Fruit fly (Drosophila melanogaster) whole organism, embryonic: ENCODE results near the gene GNBP2.

ENCODE experiments used
- Abd-B ChIP-seq: fragments of 200-800 bp; sonication (Bioruptor generic); optimal IDR thresholded peaks from 2 replicates; lab custom pipeline; 2018; ENCODE audit warnings: missing biosample characterization, mild to moderate bottlenecking, missing genetic modification characterization, moderate library complexity
- Ada2b ChIP-seq: fragments of 200-800 bp; sonication (Bioruptor generic); IDR thresholded peaks from 2 replicates; pipeline ENCODE4 v1.3.6; 2022; ENCODE audit warnings: missing biosample characterization, missing genetic modification characterization
- B-H1 ChIP-seq: fragments of 200-800 bp; sonication (Bioruptor generic); IDR thresholded peaks from 3 replicates; pipeline ENCODE4 v1.3.6; 2022; ENCODE audit warnings: missing biosample characterization, missing genetic modification characterization
- CG1024 ChIP-seq: fragments of 200-800 bp; sonication (Bioruptor generic); IDR thresholded peaks from 2 replicates; pipeline ENCODE4 v1.3.6; 2022; ENCODE audit warnings: missing biosample characterization, missing genetic modification characterization
- CG10267 ChIP-seq: fragments of 200-800 bp; sonication (Bioruptor generic); optimal IDR thresholded peaks from 2 replicates; lab custom pipeline; 2018; ENCODE audit warnings: missing biosample characterization, mild to moderate bottlenecking, missing genetic modification characterization, moderate library complexity
- CG11695 ChIP-seq: fragments of 200-800 bp; sonication (Bioruptor generic); IDR thresholded peaks from 3 replicates; pipeline ENCODE4 v1.3.6; 2022; ENCODE audit warnings: missing biosample characterization, missing genetic modification characterization
- CG12299 ChIP-seq: fragments of 200-800 bp; sonication (Bioruptor generic); optimal IDR thresholded peaks from 2 replicates; lab custom pipeline; 2018; ENCODE audit warnings: missing biosample characterization, mild to moderate bottlenecking, missing genetic modification characterization
- CG15269 ChIP-seq: fragments of 200-800 bp; sonication (Bioruptor generic); optimal IDR thresholded peaks from 2 replicates; lab custom pipeline; 2018; ENCODE audit warnings: missing biosample characterization, mild to moderate bottlenecking, missing genetic modification characterization, moderate library complexity
- CG15514 ChIP-seq: fragments of 200-800 bp; sonication (Bioruptor generic); optimal IDR thresholded peaks from 3 replicates; lab custom pipeline; 2017; ENCODE audit warnings: missing biosample characterization, missing genetic modification characterization, mild to moderate bottlenecking, moderate library complexity, missing genetic modification reagents
- CG1647 ChIP-seq: fragments of 200-800 bp; sonication (Bioruptor generic); optimal IDR thresholded peaks from 3 replicates; lab custom pipeline; 2016; ENCODE audit warnings: missing biosample characterization, missing genetic modification characterization
- CG17612 ChIP-seq: fragments of 200-800 bp; sonication (Bioruptor generic); IDR thresholded peaks from 2 replicates; pipeline ENCODE4 v1.3.6; 2022; ENCODE audit warnings: missing biosample characterization, missing genetic modification characterization
- CG18599 ChIP-seq: fragments of 200-800 bp; sonication (Bioruptor generic); optimal IDR thresholded peaks from 3 replicates; lab custom pipeline; 2017; ENCODE audit warnings: missing biosample characterization, missing genetic modification characterization, mild to moderate bottlenecking, moderate library complexity, missing genetic modification reagents
- CG2129 ChIP-seq: fragments of 200-800 bp; sonication (Bioruptor generic); IDR thresholded peaks from 2 replicates; pipeline ENCODE4 v1.3.6; 2022; ENCODE audit warnings: missing biosample characterization, missing genetic modification characterization; ENCODE audit not compliant: partially characterized antibody
- CG30020 ChIP-seq: fragments of 200-800 bp; optimal IDR thresholded peaks from 2 replicates; lab custom pipeline; 2019; ENCODE audit warnings: missing biosample characterization, mild to moderate bottlenecking, missing genetic modification characterization, moderate library complexity
- CG30403 ChIP-seq: fragments of 200-800 bp; sonication (Bioruptor generic); optimal IDR thresholded peaks from 3 replicates; lab custom pipeline; 2016; ENCODE audit warnings: missing biosample characterization, missing genetic modification characterization
- CG33213 ChIP-seq: fragments of 200-800 bp; sonication (Bioruptor generic); optimal IDR thresholded peaks from 3 replicates; lab custom pipeline; 2016; ENCODE audit warnings: missing biosample characterization, missing genetic modification characterization
- CG4617 ChIP-seq: fragments of 200-800 bp; sonication (Bioruptor generic); optimal IDR thresholded peaks from 3 replicates; lab custom pipeline; 2016; ENCODE audit warnings: missing biosample characterization, missing genetic modification characterization, borderline replicate concordance
- CG6689 ChIP-seq: fragments of 200-800 bp; sonication (Bioruptor generic); IDR thresholded peaks from 2 replicates; pipeline ENCODE4 v1.3.6; 2022; ENCODE audit warnings: missing biosample characterization, missing genetic modification characterization
- CG6765 ChIP-seq: fragments of 200-800 bp; sonication (Bioruptor generic); optimal IDR thresholded peaks from 3 replicates; lab custom pipeline; 2017; ENCODE audit warnings: missing biosample characterization, mild to moderate bottlenecking, missing genetic modification characterization
- CG6813 ChIP-seq: fragments of 200-800 bp; sonication (Bioruptor generic); optimal IDR thresholded peaks from 2 replicates; lab custom pipeline; 2017; ENCODE audit warnings: missing biosample characterization, missing genetic modification characterization, mild to moderate bottlenecking, moderate library complexity, missing genetic modification reagents
- CG6854 ChIP-seq: fragments of 200-800 bp; sonication (Bioruptor generic); optimal IDR thresholded peaks from 3 replicates; lab custom pipeline; 2017; ENCODE audit warnings: missing biosample characterization, mild to moderate bottlenecking, missing genetic modification characterization
- CG8089 ChIP-seq: fragments of 200-800 bp; sonication (Bioruptor generic); optimal IDR thresholded peaks from 3 replicates; lab custom pipeline; 2016; ENCODE audit warnings: missing biosample characterization, missing genetic modification characterization
- CG8924 ChIP-seq: fragments of 200-800 bp; optimal IDR thresholded peaks from 3 replicates; lab custom pipeline; 2019; ENCODE audit warnings: missing biosample characterization, mild to moderate bottlenecking, missing genetic modification characterization, moderate library complexity
- CoRest ChIP-seq: fragments of 200-800 bp; sonication (Bioruptor generic); optimal IDR thresholded peaks from 3 replicates; lab custom pipeline; 2018; ENCODE audit warnings: missing biosample characterization, mild to moderate bottlenecking, missing genetic modification characterization, moderate library complexity
- Dip3 ChIP-seq: fragments of 200-800 bp; sonication (Bioruptor generic); optimal IDR thresholded peaks from 3 replicates; lab custom pipeline; 2016; ENCODE audit warnings: missing biosample characterization, missing genetic modification characterization
- Doc2 ChIP-seq: fragments of 200-800 bp; sonication (Bioruptor generic); IDR thresholded peaks from 2 replicates; pipeline ENCODE4 v1.3.6; 2022; ENCODE audit warnings: missing biosample characterization, missing genetic modification characterization
- Gug ChIP-seq: fragments of 200-800 bp; sonication (Bioruptor generic); IDR thresholded peaks from 4 replicates; pipeline ENCODE4 v1.3.6; 2022; ENCODE audit warnings: missing biosample characterization, missing genetic modification characterization
- HmgD ChIP-seq: fragments of 200-800 bp; sonication (Bioruptor generic); optimal IDR thresholded peaks from 3 replicates; lab custom pipeline; 2016; ENCODE audit warnings: missing biosample characterization, missing genetic modification characterization
- Hmr ChIP-seq: fragments of 200-800 bp; sonication (Bioruptor generic); optimal IDR thresholded peaks from 3 replicates; lab custom pipeline; 2017; ENCODE audit warnings: mild to moderate bottlenecking, missing biosample characterization, missing genetic modification reagents, missing genetic modification characterization
- Jarid2 ChIP-seq: fragments of 200-800 bp; sonication (Bioruptor generic); optimal IDR thresholded peaks from 3 replicates; lab custom pipeline; 2017; ENCODE audit warnings: mild to moderate bottlenecking, missing biosample characterization, missing genetic modification reagents, missing genetic modification characterization
- Nf-YC ChIP-seq: fragments of 200-800 bp; optimal IDR thresholded peaks from 3 replicates; lab custom pipeline; 2019; ENCODE audit warnings: missing biosample characterization, mild to moderate bottlenecking, missing genetic modification characterization, moderate library complexity
- Opbp ChIP-seq: fragments of 200-800 bp; sonication (Bioruptor generic); IDR thresholded peaks from 3 replicates; pipeline ENCODE4 v1.3.6; 2022; ENCODE audit warnings: missing biosample characterization, missing genetic modification characterization; ENCODE audit not compliant: partially characterized antibody
- Rfx ChIP-seq: fragments of 200-800 bp; sonication (Bioruptor generic); IDR thresholded peaks from 2 replicates; pipeline ENCODE4 v1.3.6; 2022; ENCODE audit warnings: missing biosample characterization, missing genetic modification characterization
- Sin3A ChIP-seq: fragments of >200 bp; optimal IDR thresholded peaks from 2 replicates; lab custom pipeline; 2018
- Usf ChIP-seq: fragments of 200-800 bp; sonication (Bioruptor generic); optimal IDR thresholded peaks from 2 replicates; lab custom pipeline; 2017; ENCODE audit warnings: missing genotype, missing biosample characterization, missing genetic modification characterization
- danr ChIP-seq: fragments of 200-800 bp; sonication (Bioruptor generic); IDR thresholded peaks from 2 replicates; pipeline ENCODE4 v1.3.6; 2022; ENCODE audit warnings: missing biosample characterization, missing genetic modification characterization
- dm ChIP-seq: fragments of 200-800 bp; sonication (Bioruptor generic); optimal IDR thresholded peaks from 3 replicates; lab custom pipeline; 2016; ENCODE audit warnings: missing biosample characterization, missing genetic modification characterization
- esg ChIP-seq: fragments of 200-800 bp; sonication (Bioruptor generic); conservative IDR thresholded peaks from 2 replicates; pipeline ENCODE4 v1.3.6; 2022; ENCODE audit warnings: missing biosample characterization, missing genetic modification characterization
- fd64A ChIP-seq: fragments of 200-800 bp; sonication (Bioruptor generic); optimal IDR thresholded peaks from 3 replicates; lab custom pipeline; 2018; ENCODE audit warnings: missing biosample characterization, mild to moderate bottlenecking, missing genetic modification characterization
- her ChIP-seq: fragments of 200-800 bp; sonication (Bioruptor generic); optimal IDR thresholded peaks from 2 replicates; lab custom pipeline; 2016; ENCODE audit warnings: missing biosample characterization, missing genetic modification characterization
- lbe ChIP-seq: fragments of 200-800 bp; sonication (Bioruptor generic); optimal IDR thresholded peaks from 2 replicates; lab custom pipeline; 2016; ENCODE audit warnings: missing biosample characterization, mild to moderate bottlenecking, missing genetic modification characterization
- lmd ChIP-seq: fragments of 200-800 bp; sonication (Bioruptor generic); IDR thresholded peaks from 2 replicates; pipeline ENCODE4 v1.3.6; 2022; ENCODE audit warnings: missing biosample characterization, missing genetic modification characterization
- pho ChIP-seq: fragments of 200-800 bp; sonication (Bioruptor generic); optimal IDR thresholded peaks from 2 replicates; lab custom pipeline; 2016; ENCODE audit warnings: missing biosample characterization, missing genetic modification characterization
- pzg ChIP-seq: fragments of 200-800 bp; sonication (Bioruptor generic); optimal IDR thresholded peaks from 3 replicates; lab custom pipeline; 2018; ENCODE audit warnings: missing biosample characterization, mild to moderate bottlenecking, missing genetic modification characterization, moderate library complexity
- ranshi ChIP-seq: fragments of 200-800 bp; sonication (Bioruptor generic); IDR thresholded peaks from 2 replicates; pipeline ENCODE4 v1.3.6; 2022; ENCODE audit warnings: missing biosample characterization, missing genetic modification characterization
- row ChIP-seq: fragments of 200-800 bp; sonication (Bioruptor generic); IDR thresholded peaks from 3 replicates; pipeline ENCODE4 v1.3.6; 2022; ENCODE audit warnings: missing biosample characterization, missing genetic modification characterization
- run ChIP-seq: fragments of 200-800 bp; sonication (Bioruptor generic); optimal IDR thresholded peaks from 3 replicates; lab custom pipeline; 2018; ENCODE audit warnings: missing biosample characterization, mild to moderate bottlenecking, missing genetic modification characterization
- sd ChIP-seq: fragments of 200-800 bp; sonication (Bioruptor generic); optimal IDR thresholded peaks from 3 replicates; lab custom pipeline; 2018; ENCODE audit warnings: missing biosample characterization, mild to moderate bottlenecking, missing genetic modification characterization, moderate library complexity
- unc-4 ChIP-seq: fragments of 200-800 bp; sonication (Bioruptor generic); IDR thresholded peaks from 2 replicates; pipeline ENCODE4 v1.3.6; 2022; ENCODE audit warnings: missing biosample characterization, missing genetic modification characterization; ENCODE audit not compliant: partially characterized antibody
- wdn ChIP-seq: fragments of 200-800 bp; sonication (Bioruptor generic); IDR thresholded peaks from 2 replicates; pipeline ENCODE4 v1.3.6; 2022; ENCODE audit warnings: missing biosample characterization, missing genetic modification characterization

Gene GNBP2

dm6 chr3L:18672986-18673633 is 2.1 kb downstream of the GNBP2 start, which contains the start of gene Capr (continued):
- TF ChIP-seq CoRest (peak; percentile 34), CG30403 (peak; percentile 11), Usf (no peak), CG6813 (GFP tag; lab: Kevin White, UChicago) (no peak), fd64A (GFP tag; lab: Kevin White, UChicago) (no peak), CG8089 (GFP tag; lab: Kevin White, UChicago) (no peak), Sin3A (lab: Kevin White, UChicago) (peak; percentile 89), row (GFP tag; lab: Robert Waterston, UW) (peak; percentile 52), lbe (GFP tag; lab: Kevin White, UChicago) (peak; percentile 54), Nf-YC (peak; percentile 6), HmgD (GFP tag; lab: Kevin White, UChicago) (peak; percentile 66), Dip3 (GFP tag; lab: Kevin White, UChicago) (no peak), ranshi (GFP tag; lab: Robert Waterston, UW) (no peak), CG10267 (tag; lab: Kevin White, UChicago) (peak; percentile 56), pzg (GFP tag; lab: Kevin White, UChicago) (peak; percentile 93), CG15514 (GFP tag; lab: Kevin White, UChicago) (peak; percentile 84), CG18599 (GFP tag; lab: Kevin White, UChicago) (no peak), CG6854 (GFP tag; lab: Kevin White, UChicago) (no peak), CG17612 (GFP tag; lab: Robert Waterston, UW) (no peak), Doc2 (GFP tag; lab: Robert Waterston, UW) (no peak), dm (GFP tag; lab: Kevin White, UChicago) (peak; percentile 79), B-H1 (GFP tag; lab: Robert Waterston, UW) (no peak), CG15269 (tag; lab: Kevin White, UChicago) (no peak), CG2129 (GFP tag; lab: Robert Waterston, UW) (peak; percentile 99), unc-4 (GFP tag; lab: Robert Waterston, UW) (peak; percentile 99), CG12299 (tag; lab: Kevin White, UChicago) (no peak), CG1647 (GFP tag; lab: Kevin White, UChicago) (peak; percentile 28), Ada2b (GFP tag; lab: Robert Waterston, UW) (no peak), CG4617 (GFP tag; lab: Kevin White, UChicago) (peak; percentile 37), pho (GFP tag; lab: Kevin White, UChicago) (peak; percentile 43), her (GFP tag; lab: Kevin White, UChicago) (peak; percentile 58), wdn (GFP tag; lab: Robert Waterston, UW) (no peak), Opbp (GFP tag; lab: Robert Waterston, UW) (peak; percentile 100), sd (tag; lab: Kevin White, UChicago) (no peak), CG8924 (peak; percentile 6), Jarid2 (GFP tag; lab: Kevin White, UChicago) (peak; percentile 33), CG11695 (GFP tag; lab: Robert Waterston, UW) (no peak), Rfx (GFP tag; lab: Robert Waterston, UW) (peak; percentile 71), CG1024 (GFP tag; lab: Robert Waterston, UW) (0 out of 2 replicates have a peak, but pooled peaks have one; percentile 32), run (no peak), Hmr (peak; percentile 29), Gug (GFP tag; lab: Robert Waterston, UW) (peak; percentile 77; the same call in 3 of the 4 replicates), lmd (GFP tag; lab: Robert Waterston, UW) (peak; percentile 25; the same call in 1 of the 2 replicates), CG6689 (no peak), CG30020 (tag; lab: Kevin White, UChicago) (peak; percentile 42), CG33213 (GFP tag; lab: Kevin White, UChicago) (peak; percentile 15), CG6765 (GFP tag; lab: Kevin White, UChicago) (peak; percentile 3), danr (GFP tag; lab: Robert Waterston, UW) (no peak), esg (GFP tag; lab: Robert Waterston, UW) (no peak), Abd-B (no peak)
